Fruit fly (Drosophila melanogaster): ENCODE data around the gene CG6656.

CG6656 gene

DNA sequence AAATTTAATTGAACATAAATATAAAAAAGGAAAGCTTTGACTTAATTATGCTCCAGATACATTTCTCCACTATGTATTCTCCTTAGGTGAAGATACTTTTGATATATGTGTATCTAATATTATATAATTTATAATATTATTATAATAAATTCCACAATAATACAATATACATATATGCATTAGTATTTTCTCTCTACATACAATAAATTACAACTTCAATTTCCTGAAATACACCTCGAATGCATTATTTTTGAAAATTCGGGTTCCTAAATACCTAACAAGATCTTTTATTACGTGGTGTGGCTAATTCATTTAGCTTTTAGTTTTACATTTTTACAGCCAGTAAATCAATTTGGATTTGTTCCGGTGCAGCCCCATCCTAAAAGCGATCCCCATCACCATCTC, 44.8 kb upstream of the CG6656 start (continued):
- TF ChIP-seq CG11762 (GFP tag; optimal IDR thresholded peaks at IDR 0.05; ENCODE audit: insufficient read depth) (peak; percentile 69), CG34406 (GFP tag; optimal IDR thresholded peaks at IDR 0.05) (peak; percentile 10), CG6276 (GFP tag; optimal IDR thresholded peaks at IDR 0.05) (peak; percentile 82)

DNA sequence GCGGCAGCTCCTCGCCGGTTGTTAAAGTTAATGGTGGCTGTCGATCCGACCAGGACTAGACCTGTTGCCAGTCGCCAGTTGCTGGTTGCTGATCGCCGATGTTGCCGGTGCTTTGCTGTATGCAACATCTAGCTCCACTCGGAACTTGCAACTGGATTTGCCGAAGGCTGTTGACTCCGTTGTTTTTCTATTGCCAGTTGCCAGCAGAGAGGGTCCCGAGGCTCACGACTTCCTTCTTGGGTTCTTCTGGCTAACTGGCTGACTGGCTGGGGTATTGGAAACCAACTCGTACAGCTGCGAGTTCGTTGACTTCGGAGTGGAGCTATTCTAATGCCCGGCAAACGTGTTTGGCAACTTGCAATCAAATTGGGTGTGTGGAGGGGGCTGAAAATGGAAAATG, 44.1 kb upstream of the CG6656 start:
- TF ChIP-seq CG8119 (GFP tag; IDR thresholded peaks at IDR 0.05) = no peak; the same call in 2 of the 3 replicates
- TF ChIP-seq Ets96B (tag; optimal IDR thresholded peaks at IDR 0.05) = no peak
- TF ChIP-seq CG10669 (GFP tag; optimal IDR thresholded peaks at IDR 0.05) = no peak
- TF ChIP-seq Hr4 (GFP tag; optimal IDR thresholded peaks at IDR 0.05) = no peak
- TF ChIP-seq CG7368 (GFP tag; optimal IDR thresholded peaks at IDR 0.05) = no peak
- no peak for TF ChIP-seq CG11294 (GFP tag; IDR thresholded peaks at IDR 0.05)
- no peak for TF ChIP-seq spab (GFP tag; optimal IDR thresholded peaks at IDR 0.05)
- TF ChIP-seq cyc (GFP tag; optimal IDR thresholded peaks at IDR 0.05) = no peak
- TF ChIP-seq esn (GFP tag; optimal IDR thresholded peaks at IDR 0.05) = no peak
- TF ChIP-seq CG6276 (GFP tag; optimal IDR thresholded peaks at IDR 0.05) = no peak
- TF ChIP-seq Blimp-1 (GFP tag; optimal IDR thresholded peaks at IDR 0.05) = no peak
- no peak for TF ChIP-seq Sox14 (GFP tag; optimal IDR thresholded peaks at IDR 0.05)
- no peak for TF ChIP-seq CG1621 (tag; optimal IDR thresholded peaks at IDR 0.05)
- no peak for TF ChIP-seq dac (GFP tag; optimal IDR thresholded peaks at IDR 0.05)
- no peak for TF ChIP-seq vri (GFP tag; optimal IDR thresholded peaks at IDR 0.05)
- TF ChIP-seq OdsH (GFP tag; optimal IDR thresholded peaks at IDR 0.05) = no peak
- TF ChIP-seq svp (GFP tag) = no peak
- no peak for TF ChIP-seq CG31627 (GFP tag; optimal IDR thresholded peaks at IDR 0.05)
- TF ChIP-seq CG6163 (GFP tag; IDR thresholded peaks at IDR 0.05) = 0 out of 3 replicates have a peak, but pooled peaks have one; percentile 10
- TF ChIP-seq Lpt (GFP tag; optimal IDR thresholded peaks at IDR 0.05) = peak; percentile 75
- no peak for TF ChIP-seq ss (GFP tag; optimal IDR thresholded peaks at IDR 0.05)
- TF ChIP-seq CG10631 (GFP tag; optimal IDR thresholded peaks at IDR 0.05) = no peak
- TF ChIP-seq CG8632 (GFP tag; optimal IDR thresholded peaks at IDR 0.05) = no peak
- TF ChIP-seq CG15336 (GFP tag; IDR thresholded peaks at IDR 0.05) = peak; percentile 13; the same call in 1 of the 2 replicates
- TF ChIP-seq eg (GFP tag; IDR thresholded peaks at IDR 0.05) = peak; percentile 6; the same call in 1 of the 3 replicates
- no peak for TF ChIP-seq CG6808 (GFP tag; optimal IDR thresholded peaks at IDR 0.05)
- TF ChIP-seq CG32006 (GFP tag; optimal IDR thresholded peaks at IDR 0.05) = no peak
- no peak for TF ChIP-seq dsx (GFP tag; optimal IDR thresholded peaks at IDR 0.05; ENCODE audit: poor library complexity, severe bottlenecking)
- no peak for TF ChIP-seq Smox (GFP tag; optimal IDR thresholded peaks at IDR 0.05)
- no peak for TF ChIP-seq salr (GFP tag; optimal IDR thresholded peaks at IDR 0.05)
- no peak for TF ChIP-seq CG11902 (GFP tag; optimal IDR thresholded peaks at IDR 0.05)
- no peak for TF ChIP-seq Met (GFP tag; optimal IDR thresholded peaks at IDR 0.05)
- TF ChIP-seq CG4318 (GFP tag; optimal IDR thresholded peaks at IDR 0.05) = no peak
- no peak for TF ChIP-seq net (GFP tag; optimal IDR thresholded peaks at IDR 0.05)
- no peak for TF ChIP-seq Hr39 (GFP tag; optimal IDR thresholded peaks at IDR 0.05)

DNA sequence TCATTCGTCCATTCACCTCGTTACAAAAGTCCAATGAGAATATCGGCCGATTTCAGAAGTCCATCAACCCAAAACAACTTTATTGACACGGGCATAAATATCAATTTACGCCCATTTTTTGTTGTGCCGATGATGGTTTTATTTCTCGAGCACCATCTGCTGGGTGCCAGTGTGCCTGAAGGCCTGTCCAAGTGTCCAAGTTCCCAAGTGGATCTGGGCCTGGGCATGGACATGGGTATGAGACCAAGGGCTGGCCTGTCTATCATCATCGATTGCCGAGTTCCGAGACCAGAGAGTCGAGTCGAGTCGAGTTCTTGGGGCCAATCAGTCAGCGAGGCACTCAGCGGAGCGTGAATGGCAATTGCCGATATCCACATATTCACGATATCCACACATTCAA, 42.9 kb upstream of the CG6656 start, which contains the start of gene Gr93a:
Gr93a (plus strand) TSS at position 301 of the 400 bp plus-strand sequence.
- TF ChIP-seq Smox (GFP tag; optimal IDR thresholded peaks at IDR 0.05) (no peak), svp (GFP tag) (no peak), CG34406 (GFP tag; optimal IDR thresholded peaks at IDR 0.05) (no peak), topi (GFP tag; optimal IDR thresholded peaks at IDR 0.05) (no peak), CG11762 (GFP tag; optimal IDR thresholded peaks at IDR 0.05; ENCODE audit: insufficient read depth) (no peak), CG6163 (GFP tag; IDR thresholded peaks at IDR 0.05) (no peak), acj6 (GFP tag; optimal IDR thresholded peaks at IDR 0.05) (no peak), Ets96B (tag; optimal IDR thresholded peaks at IDR 0.05) (no peak), Eip75B (GFP tag; optimal IDR thresholded peaks at IDR 0.05) (no peak), eg (GFP tag; IDR thresholded peaks at IDR 0.05) (no peak)
